Fruit fly (Drosophila melanogaster) whole organism: Measurements from ENCODE around the gene Tsen2.

Experiments used
- CG8478 ChIP-seq: fragments of >200 bp; optimal IDR thresholded peaks from 2 replicates; lab custom pipeline; 2018; ENCODE audit warnings: inconsistent platforms
- Dll ChIP-seq: fragments of >200 bp; optimal IDR thresholded peaks from 2 replicates; lab custom pipeline; 2017
- psq ChIP-seq: fragments of >200 bp; optimal IDR thresholded peaks from 2 replicates; lab custom pipeline; 2017
- usp ChIP-seq: fragments of >200 bp; optimal IDR thresholded peaks from 2 replicates; lab custom pipeline; 2017; ENCODE audit warnings: missing biosample characterization, missing genetic modification characterization, mixed read lengths

- TF ChIP-seq usp (GFP tag; lab: Kevin White, UChicago) (no peak), Dll (lab: Kevin White, UChicago) (no peak), CG8478 (no peak), psq (lab: Kevin White, UChicago) (no peak)
Measured at dm6 chr2L:16685612-16685912, 44.0 kb upstream of the Tsen2 start.
